Worm (Caenorhabditis elegans) whole organism, L4/young adult: ENCODE measurements around the gene mtl-1.

Experiments used
- W03F9.2 ChIP-seq: fragments of 150-350 bp; optimal IDR thresholded peaks from 2 replicates; lab custom pipeline; 2014; ENCODE audit warnings: missing biosample characterization, missing genetic modification characterization
- dao-5 ChIP-seq: sonication (generic microtip); optimal IDR thresholded peaks from 2 replicates; lab custom pipeline; 2016; ENCODE audit warnings: missing genotype, missing genetic modification characterization, moderate library complexity, missing compliant biosample characterization
- him-1 ChIP-seq: sonication (generic microtip); optimal IDR thresholded peaks from 2 replicates; lab custom pipeline; 2016; ENCODE audit warnings: missing genotype, missing genetic modification reagents, missing genetic modification characterization, missing compliant biosample characterization

mtl-1 gene

DNA sequence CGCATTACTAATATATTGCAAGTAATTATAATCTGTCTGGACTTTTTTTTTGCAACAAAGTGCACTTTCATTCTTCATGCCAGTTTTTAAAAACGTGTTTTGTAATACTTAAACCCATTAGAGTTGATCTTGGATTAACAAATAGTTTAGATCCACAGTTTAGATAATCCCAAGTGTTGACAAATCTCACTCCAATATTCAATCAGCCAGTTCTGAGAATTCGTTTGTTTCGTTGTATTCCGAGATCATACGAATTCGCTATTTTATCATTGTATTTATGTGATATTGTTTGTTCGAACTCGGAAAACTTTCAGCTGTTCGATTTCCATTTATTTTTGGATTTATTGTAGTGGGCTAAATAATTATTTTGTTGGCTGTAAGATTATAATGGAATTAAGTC is 45.9 kb downstream of the mtl-1 start:
- no peak for TF ChIP-seq him-1 (tag; lab: Kevin White, UChicago)
- no peak for TF ChIP-seq W03F9.2 (tag; lab: Kevin White, UChicago)
- no peak for TF ChIP-seq dao-5 (tag; lab: Kevin White, UChicago)
